Fruit fly (Drosophila melanogaster): ENCODE data around the gene CG43249.

dm6 chr3L:16326657-16327056, 22.6 kb downstream of the CG43249 start, which contains the start of the genes CG13040 and CG13039:
- TF ChIP-seq CG8319 (GFP tag; optimal IDR thresholded peaks at IDR 0.05) = no peak
- no peak for TF ChIP-seq CG6854 (GFP tag; optimal IDR thresholded peaks at IDR 0.05)
- no peak for TF ChIP-seq CG6163 (GFP tag; IDR thresholded peaks at IDR 0.05)
